Worm (Caenorhabditis elegans): ENCODE results near the gene cnp-2.

Gene cnp-2

ce11 chrII:12813253-12813652, 52.7 kb downstream of the cnp-2 start:
- no peak for TF ChIP-seq snpc-4 (tag; optimal IDR thresholded peaks at IDR 0.05)
- no peak for TF ChIP-seq M03D4.4 (tag; optimal IDR thresholded peaks at IDR 0.05)
- no peak for TF ChIP-seq ces-1 (GFP tag; optimal IDR thresholded peaks at IDR 0.05)
- TF ChIP-seq sptf-1 (tag; optimal IDR thresholded peaks at IDR 0.05), result no peak
- TF ChIP-seq lin-13 (tag; optimal IDR thresholded peaks at IDR 0.05), result no peak
- TF ChIP-seq nhr-12 (tag; optimal IDR thresholded peaks at IDR 0.05), result no peak
- no peak for TF ChIP-seq nhr-28 (tag; optimal IDR thresholded peaks at IDR 0.05)
- no peak for TF ChIP-seq ceh-83 (GFP tag; optimal IDR thresholded peaks at IDR 0.05)
- TF ChIP-seq nhr-2 (tag; optimal IDR thresholded peaks at IDR 0.05), result no peak
- TF ChIP-seq pha-4 (tag; optimal IDR thresholded peaks at IDR 0.05), result no peak
- TF ChIP-seq blmp-1 (tag; optimal IDR thresholded peaks at IDR 0.05), result no peak
- TF ChIP-seq unc-120 (tag; optimal IDR thresholded peaks at IDR 0.05; ENCODE audit: poor library complexity, severe bottlenecking), result no peak
- no peak for TF ChIP-seq sem-2 (GFP tag; optimal IDR thresholded peaks at IDR 0.05)
- no peak for TF ChIP-seq zip-8 (tag; optimal IDR thresholded peaks at IDR 0.05)
- TF ChIP-seq lsy-2 (tag; optimal IDR thresholded peaks at IDR 0.05), result no peak
- no peak for TF ChIP-seq ztf-11 (tag; optimal IDR thresholded peaks at IDR 0.05)
- TF ChIP-seq hlh-1 (tag; optimal IDR thresholded peaks at IDR 0.05), result no peak
- TF ChIP-seq ceh-43 (GFP tag; optimal IDR thresholded peaks at IDR 0.05), result no peak
- TF ChIP-seq ham-2 (GFP tag; optimal IDR thresholded peaks at IDR 0.05), result no peak
- no peak for TF ChIP-seq nhr-76 (tag; optimal IDR thresholded peaks at IDR 0.05)

ce11 chrII:12816412-12817146, 56.0 kb downstream of the cnp-2 start, which contains the start of gene acl-7:
TSS of gene acl-7 (minus strand) at chrII:12816462.
- no peak for TF ChIP-seq sptf-1 (tag; optimal IDR thresholded peaks at IDR 0.05)
- no peak for TF ChIP-seq lin-32 (GFP tag; optimal IDR thresholded peaks at IDR 0.05)
- TF ChIP-seq cnd-1 (tag; optimal IDR thresholded peaks at IDR 0.05), result no peak
- TF ChIP-seq unc-39 (tag; optimal IDR thresholded peaks at IDR 0.05), result no peak
- TF ChIP-seq elt-1 (tag; optimal IDR thresholded peaks at IDR 0.05; ENCODE audit: borderline replicate concordance, insufficient read depth), result no peak
- no peak for TF ChIP-seq ham-2 (GFP tag; optimal IDR thresholded peaks at IDR 0.05)
- TF ChIP-seq lin-13 (tag; optimal IDR thresholded peaks at IDR 0.05), result no peak
- no peak for TF ChIP-seq elt-3 (tag; optimal IDR thresholded peaks at IDR 0.05)
- no peak for TF ChIP-seq lsy-2 (tag; optimal IDR thresholded peaks at IDR 0.05)
- no peak for TF ChIP-seq bed-3 (GFP tag; optimal IDR thresholded peaks at IDR 0.05)
- no peak for TF ChIP-seq nhr-2 (tag; optimal IDR thresholded peaks at IDR 0.05)
- no peak for TF ChIP-seq pha-4 (tag; optimal IDR thresholded peaks at IDR 0.05)
- TF ChIP-seq ztf-11 (tag; optimal IDR thresholded peaks at IDR 0.05), result no peak
- TF ChIP-seq nhr-12 (tag; optimal IDR thresholded peaks at IDR 0.05), result no peak
- TF ChIP-seq flh-1 (GFP tag; optimal IDR thresholded peaks at IDR 0.05), result no peak
- TF ChIP-seq ces-1 (GFP tag; optimal IDR thresholded peaks at IDR 0.05), result no peak
- no peak for TF ChIP-seq snpc-4 (tag; optimal IDR thresholded peaks at IDR 0.05)
- no peak for TF ChIP-seq M03D4.4 (tag; optimal IDR thresholded peaks at IDR 0.05)
- TF ChIP-seq ceh-83 (GFP tag; optimal IDR thresholded peaks at IDR 0.05), result no peak
- no peak for TF ChIP-seq mls-2 (tag; optimal IDR thresholded peaks at IDR 0.05)
